Worm (Caenorhabditis elegans) whole organism, young adult: Measurements from ENCODE around the gene Y76B12C.4.

Source experiments
- C17E4.6 ChIP-seq: fragments of 200-800 bp; sonication (Bioruptor generic); IDR thresholded peaks from 2 replicates; pipeline ENCODE4 v1.3.6; 2022; ENCODE audit warnings: missing genetic modification reagents, missing genetic modification characterization, missing compliant biosample characterization
- F22D6.2 ChIP-seq: sonication (generic microtip); optimal IDR thresholded peaks from 2 replicates; lab custom pipeline; 2016; ENCODE audit warnings: mild to moderate bottlenecking, missing genetic modification characterization, missing compliant biosample characterization
- Y53G8AR.9 ChIP-seq: fragments of 200-800 bp; sonication (Bioruptor generic); conservative IDR thresholded peaks from 2 replicates; pipeline ENCODE4 v1.3.6; 2022; ENCODE audit warnings: missing genetic modification reagents, missing genetic modification characterization, missing compliant biosample characterization
- ama-1 ChIP-seq, 3 experiments: fragments of 150-350 bp in 1 of 3; sonication (generic microtip) in 2 of 3; optimal IDR thresholded peaks; 2 replicates each; lab custom pipeline; 2014 to 2018; ENCODE audit warnings: missing biosample characterization in 2 of 3, missing genetic modification characterization in 2 of 3, missing genetic modification reagents in 2 of 3
- ceh-40 ChIP-seq: fragments of 200-800 bp; sonication (Bioruptor generic); IDR thresholded peaks from 2 replicates; pipeline ENCODE4 v1.3.6; 2022; ENCODE audit warnings: missing genetic modification characterization, missing compliant biosample characterization
- ekl-4 ChIP-seq: fragments of 200-800 bp; sonication (Bioruptor generic); IDR thresholded peaks from 2 replicates; pipeline ENCODE4 v1.3.6; 2022; ENCODE audit warnings: missing genetic modification reagents, missing genetic modification characterization, missing compliant biosample characterization
- let-607 ChIP-seq, 2 experiments: fragments of 200-800 bp in 1 of 2; sonication (Bioruptor generic) in 1 of 2; sonication (generic microtip) in 1 of 2; optimal IDR thresholded peaks; 2 replicates each; lab custom pipeline; 2016 to 2018; ENCODE audit warnings: mild to moderate bottlenecking in 2 of 2, missing compliant biosample characterization in 2 of 2, missing genetic modification characterization in 2 of 2, moderate library complexity in 2 of 2, missing genotype in 1 of 2
- tbp1 ChIP-seq: fragments of 200-800 bp; sonication (Bioruptor generic); optimal IDR thresholded peaks from 2 replicates; lab custom pipeline; 2018; ENCODE audit warnings: mild to moderate bottlenecking, missing genetic modification characterization, missing compliant biosample characterization
- ztf-25 ChIP-seq: fragments of 200-800 bp; sonication (Bioruptor generic); IDR thresholded peaks from 2 replicates; pipeline ENCODE4 v1.3.6; 2022; ENCODE audit warnings: missing genetic modification reagents, missing genetic modification characterization, missing compliant biosample characterization

DNA sequence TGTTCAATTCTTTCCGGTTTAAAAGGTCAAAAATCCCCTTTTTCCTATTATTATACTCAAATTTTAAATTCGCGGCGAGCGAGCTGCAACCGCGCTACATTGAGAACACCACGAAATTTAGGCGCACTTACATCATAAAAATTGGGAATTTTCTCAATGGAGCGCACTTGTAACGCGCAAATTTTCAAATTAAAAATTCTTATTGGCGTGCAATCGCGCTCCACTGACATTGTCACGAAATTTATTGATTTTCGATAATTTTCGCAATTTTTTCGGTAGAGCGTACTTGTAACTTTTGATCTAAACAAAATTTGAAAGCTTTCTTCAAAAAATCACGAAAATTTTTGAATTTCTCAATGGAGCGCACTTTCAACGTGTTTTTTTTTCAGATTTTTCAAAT is 8.9 kb downstream of the Y76B12C.4 start, which contains the start of gene ulp-3:
- TF ChIP-seq F22D6.2 (tag; lab: Kevin White, UChicago) (no peak), ama-1 (optimal IDR thresholded peaks at IDR 0.05; lab: Kevin White, UChicago) (no peak), ama-1 (GFP tag; optimal IDR thresholded peaks at IDR 0.05; lab: Kevin White, UChicago) (no peak), let-607 (tag; optimal IDR thresholded peaks at IDR 0.05; lab: Kevin White, UChicago) (no peak), ceh-40 (GFP tag; lab: Robert Waterston, UW) (no peak), ekl-4 (GFP tag; lab: Robert Waterston, UW) (no peak), tbp1 (GFP tag; lab: Kevin White, UChicago) (no peak), C17E4.6 (no peak), Y53G8AR.9 (GFP tag; lab: Robert Waterston, UW) (no peak), ztf-25 (GFP tag; lab: Robert Waterston, UW) (no peak)
